Fruit fly (Drosophila melanogaster) whole organism, embryonic: Measurements from ENCODE around the gene dbf.
A peak's percentile ranks its signal among the peaks of the same experiment; 100 is the strongest.

ENCODE experiments used
- Abd-B ChIP-seq: fragments of 200-800 bp; sonication (Bioruptor generic); optimal IDR thresholded peaks from 2 replicates; lab custom pipeline; 2018; ENCODE audit warnings: missing biosample characterization, mild to moderate bottlenecking, missing genetic modification characterization, moderate library complexity
- BEAF-32 ChIP-seq: fragments of 200-800 bp; sonication (Bioruptor generic); optimal IDR thresholded peaks from 3 replicates; lab custom pipeline; 2017; ENCODE audit warnings: missing biosample characterization, missing genetic modification characterization, mild to moderate bottlenecking, moderate library complexity, missing genetic modification reagents
- Bteb2 ChIP-seq: fragments of 200-800 bp; sonication (Bioruptor generic); optimal IDR thresholded peaks from 2 replicates; lab custom pipeline; 2016; ENCODE audit warnings: missing biosample characterization, missing genetic modification characterization
- CG11247 ChIP-seq: fragments of 200-800 bp; sonication (Bioruptor generic); IDR thresholded peaks from 2 replicates; pipeline ENCODE4 v1.3.6; 2022; ENCODE audit warnings: missing biosample characterization, missing genetic modification characterization
- CG12071 ChIP-seq: fragments of 200-800 bp; sonication (Bioruptor generic); optimal IDR thresholded peaks from 3 replicates; lab custom pipeline; 2018; ENCODE audit warnings: missing biosample characterization, mild to moderate bottlenecking, missing genetic modification characterization
- CG14710 ChIP-seq: fragments of 200-800 bp; sonication (Bioruptor generic); optimal IDR thresholded peaks from 3 replicates; lab custom pipeline; 2019; ENCODE audit warnings: missing biosample characterization, mild to moderate bottlenecking, missing genetic modification characterization, moderate library complexity
- CG16863 ChIP-seq: fragments of 200-800 bp; sonication (Bioruptor generic); optimal IDR thresholded peaks from 3 replicates; lab custom pipeline; 2016; ENCODE audit warnings: missing biosample characterization, missing genetic modification characterization
- CG17186 ChIP-seq: fragments of 200-800 bp; sonication (Bioruptor generic); optimal IDR thresholded peaks from 3 replicates; lab custom pipeline; 2017; ENCODE audit warnings: missing biosample characterization, missing genetic modification reagents, missing genetic modification characterization
- CG17328 ChIP-seq: fragments of 200-800 bp; sonication (Bioruptor generic); IDR thresholded peaks from 2 replicates; pipeline ENCODE4 v1.3.6; 2022; ENCODE audit warnings: missing biosample characterization, missing genetic modification characterization
- CG18011 ChIP-seq: fragments of 200-800 bp; sonication (Bioruptor generic); optimal IDR thresholded peaks from 2 replicates; lab custom pipeline; 2017; ENCODE audit warnings: missing biosample characterization, missing genetic modification characterization, mild to moderate bottlenecking, moderate library complexity, missing genotype
- CG1832 ChIP-seq: fragments of 200-800 bp; sonication (Bioruptor generic); optimal IDR thresholded peaks from 2 replicates; lab custom pipeline; 2017; ENCODE audit warnings: missing biosample characterization, mild to moderate bottlenecking, missing genetic modification characterization, inconsistent platforms
- CG18599 ChIP-seq: fragments of 200-800 bp; sonication (Bioruptor generic); optimal IDR thresholded peaks from 3 replicates; lab custom pipeline; 2017; ENCODE audit warnings: missing biosample characterization, missing genetic modification characterization, mild to moderate bottlenecking, moderate library complexity, missing genetic modification reagents
- CG2889 ChIP-seq: fragments of 200-800 bp; sonication (Bioruptor generic); IDR thresholded peaks from 3 replicates; pipeline ENCODE4 v1.3.6; 2022; ENCODE audit warnings: missing biosample characterization, missing genetic modification characterization
- CG3163 ChIP-seq: fragments of 200-800 bp; sonication (Bioruptor generic); optimal IDR thresholded peaks from 3 replicates; lab custom pipeline; 2016; ENCODE audit warnings: missing biosample characterization, missing genetic modification characterization
- CG7786 ChIP-seq: fragments of 200-800 bp; sonication (Bioruptor generic); optimal IDR thresholded peaks from 2 replicates; lab custom pipeline; 2016; ENCODE audit warnings: missing biosample characterization, missing genetic modification characterization
- CG7928 ChIP-seq: fragments of 200-800 bp; sonication (Bioruptor generic); optimal IDR thresholded peaks from 2 replicates; lab custom pipeline; 2017; ENCODE audit warnings: missing biosample characterization, mild to moderate bottlenecking, missing genetic modification characterization
- CG8359 ChIP-seq: fragments of 200-800 bp; sonication (Bioruptor generic); optimal IDR thresholded peaks from 2 replicates; lab custom pipeline; 2017; ENCODE audit warnings: missing biosample characterization, mild to moderate bottlenecking, missing genetic modification characterization, borderline replicate concordance
- CG8944 ChIP-seq: fragments of 200-800 bp; sonication (Bioruptor generic); optimal IDR thresholded peaks from 3 replicates; lab custom pipeline; 2016; ENCODE audit warnings: missing biosample characterization, missing genetic modification characterization
- CG9437 ChIP-seq: fragments of 200-800 bp; sonication (Bioruptor generic); optimal IDR thresholded peaks from 2 replicates; lab custom pipeline; 2018; ENCODE audit warnings: missing biosample characterization, mild to moderate bottlenecking, missing genetic modification characterization
- CHES-1-like ChIP-seq: fragments of 200-800 bp; sonication (Bioruptor generic); optimal IDR thresholded peaks from 2 replicates; lab custom pipeline; 2016; ENCODE audit warnings: missing biosample characterization, missing genetic modification characterization
- Dek ChIP-seq: fragments of 200-800 bp; sonication (Bioruptor generic); optimal IDR thresholded peaks from 3 replicates; lab custom pipeline; 2019; ENCODE audit warnings: missing biosample characterization, mild to moderate bottlenecking, missing genetic modification characterization, moderate library complexity
- Dref ChIP-seq: fragments of 200-800 bp; sonication (Bioruptor generic); IDR thresholded peaks from 2 replicates; pipeline ENCODE4 v1.3.6; 2022; ENCODE audit warnings: missing biosample characterization, missing genetic modification characterization
- E2f2 ChIP-seq: fragments of 200-800 bp; sonication (Bioruptor generic); IDR thresholded peaks from 2 replicates; pipeline ENCODE4 v1.3.6; 2022; ENCODE audit warnings: missing biosample characterization, missing genetic modification characterization
- H2.0 ChIP-seq: fragments of 200-800 bp; sonication (Bioruptor generic); IDR thresholded peaks from 2 replicates; pipeline ENCODE4 v1.3.6; 2022; ENCODE audit warnings: missing biosample characterization, missing genetic modification characterization
- HHEX ChIP-seq: fragments of 200-800 bp; sonication (Bioruptor generic); optimal IDR thresholded peaks from 3 replicates; lab custom pipeline; 2017; ENCODE audit warnings: missing biosample characterization, mild to moderate bottlenecking, missing genetic modification characterization, missing genetic modification reagents
- Mrtf ChIP-seq: fragments of 200-800 bp; sonication (Bioruptor generic); IDR thresholded peaks from 3 replicates; pipeline ENCODE4 v1.3.6; 2022; ENCODE audit warnings: missing biosample characterization, missing genetic modification characterization
- NfI ChIP-seq: fragments of 200-800 bp; sonication (Bioruptor generic); optimal IDR thresholded peaks from 3 replicates; lab custom pipeline; 2018; ENCODE audit warnings: missing biosample characterization, mild to moderate bottlenecking, missing genetic modification characterization, moderate library complexity
- Sin3A ChIP-seq: fragments of >200 bp; optimal IDR thresholded peaks from 2 replicates; lab custom pipeline; 2018
- Sry-β ChIP-seq: fragments of 200-800 bp; sonication (Bioruptor generic); optimal IDR thresholded peaks from 2 replicates; lab custom pipeline; 2018; ENCODE audit warnings: missing biosample characterization, mild to moderate bottlenecking, missing genetic modification characterization, moderate library complexity
- Trl ChIP-seq, 3 experiments: fragments of >200 bp in 2 of 3; fragments of 200-800 bp in 1 of 3; sonication (Bioruptor generic) in 1 of 3; optimal IDR thresholded peaks; 2 replicates in 1 of 3; 3 replicates in 2 of 3; lab custom pipeline; 2016 to 2017; ENCODE audit warnings: missing biosample characterization in 1 of 3, missing genetic modification characterization in 1 of 3
- abd-A ChIP-seq: fragments of 200-800 bp; sonication (Bioruptor generic); optimal IDR thresholded peaks from 3 replicates; lab custom pipeline; 2019; ENCODE audit warnings: missing biosample characterization, mild to moderate bottlenecking, missing genetic modification characterization, moderate library complexity
- cas ChIP-seq: fragments of 200-800 bp; sonication (Bioruptor generic); IDR thresholded peaks from 2 replicates; pipeline ENCODE4 v1.3.6; 2022; ENCODE audit warnings: missing biosample characterization, missing genetic modification characterization
- crol ChIP-seq: fragments of 200-800 bp; sonication (Bioruptor generic); IDR thresholded peaks from 2 replicates; pipeline ENCODE4 v1.3.6; 2022; ENCODE audit warnings: missing biosample characterization, missing genetic modification characterization
- crp ChIP-seq, 2 experiments: fragments of 200-800 bp; sonication (Bioruptor generic); optimal IDR thresholded peaks; 2 replicates in 1 of 2; 3 replicates in 1 of 2; lab custom pipeline; 2017; ENCODE audit warnings: missing biosample characterization in 2 of 2, missing genetic modification characterization in 2 of 2, mild to moderate bottlenecking in 1 of 2, moderate library complexity in 1 of 2
- fd102C ChIP-seq: fragments of 200-800 bp; sonication (Bioruptor generic); optimal IDR thresholded peaks from 2 replicates; lab custom pipeline; 2018; ENCODE audit warnings: missing biosample characterization, mild to moderate bottlenecking, missing genetic modification characterization, moderate library complexity
- fru ChIP-seq: fragments of >200 bp; optimal IDR thresholded peaks from 2 replicates; lab custom pipeline; 2017
- gcm ChIP-seq: fragments of 200-800 bp; sonication (Bioruptor generic); optimal IDR thresholded peaks from 2 replicates; lab custom pipeline; 2019; ENCODE audit warnings: missing biosample characterization, mild to moderate bottlenecking, missing genetic modification characterization, moderate library complexity
- her ChIP-seq: fragments of 200-800 bp; sonication (Bioruptor generic); optimal IDR thresholded peaks from 2 replicates; lab custom pipeline; 2016; ENCODE audit warnings: missing biosample characterization, missing genetic modification characterization
- inv ChIP-seq: fragments of 200-800 bp; sonication (Bioruptor generic); IDR thresholded peaks from 2 replicates; pipeline ENCODE4 v1.3.6; 2022; ENCODE audit warnings: missing biosample characterization, missing genetic modification characterization; ENCODE audit not compliant: partially characterized antibody
- ken ChIP-seq: fragments of 200-800 bp; sonication (Bioruptor generic); IDR thresholded peaks from 3 replicates; pipeline ENCODE4 v1.3.6; 2022; ENCODE audit warnings: missing biosample characterization, missing genetic modification characterization
- kni ChIP-seq: fragments of 200-800 bp; sonication (Bioruptor generic); optimal IDR thresholded peaks from 3 replicates; lab custom pipeline; 2017; ENCODE audit warnings: mild to moderate bottlenecking, missing biosample characterization, missing genetic modification reagents, missing genetic modification characterization
- lola ChIP-seq, 3 experiments: fragments of >200 bp in 2 of 3; fragments of 200-800 bp in 1 of 3; sonication (Bioruptor generic) in 1 of 3; optimal IDR thresholded peaks; 2 replicates each; lab custom pipeline; 2017 to 2019; ENCODE audit warnings: missing biosample characterization in 3 of 3, missing genetic modification characterization in 3 of 3, mild to moderate bottlenecking in 1 of 3, moderate library complexity in 1 of 3
- luna ChIP-seq: fragments of 200-800 bp; sonication (Bioruptor generic); optimal IDR thresholded peaks from 2 replicates; lab custom pipeline; 2016; ENCODE audit warnings: missing biosample characterization, missing genetic modification characterization
- maf-S ChIP-seq: fragments of 200-800 bp; sonication (Bioruptor generic); optimal IDR thresholded peaks from 2 replicates; lab custom pipeline; 2016; ENCODE audit warnings: missing biosample characterization, missing genetic modification characterization
- pfk ChIP-seq: fragments of 200-800 bp; sonication (Bioruptor generic); optimal IDR thresholded peaks from 2 replicates; lab custom pipeline; 2018; ENCODE audit warnings: missing biosample characterization, mild to moderate bottlenecking, missing genetic modification characterization, moderate library complexity
- pita ChIP-seq: fragments of 200-800 bp; sonication (Bioruptor generic); optimal IDR thresholded peaks from 2 replicates; lab custom pipeline; 2017; ENCODE audit warnings: missing biosample characterization, mild to moderate bottlenecking, missing genetic modification characterization
- run ChIP-seq: fragments of 200-800 bp; sonication (Bioruptor generic); optimal IDR thresholded peaks from 3 replicates; lab custom pipeline; 2018; ENCODE audit warnings: missing biosample characterization, mild to moderate bottlenecking, missing genetic modification characterization
- sens ChIP-seq: fragments of 200-800 bp; sonication (Bioruptor generic); peaks from one replicate; lab custom pipeline; 2016; ENCODE audit warnings: missing biosample characterization, missing genetic modification characterization
- tup ChIP-seq: fragments of 200-800 bp; sonication (Bioruptor generic); optimal IDR thresholded peaks from 2 replicates; lab custom pipeline; 2016; ENCODE audit warnings: missing biosample characterization, mild to moderate bottlenecking, missing genetic modification characterization, moderate library complexity
- usp ChIP-seq: fragments of >200 bp; optimal IDR thresholded peaks from 2 replicates; lab custom pipeline; 2017; ENCODE audit warnings: missing biosample characterization, missing genetic modification characterization

dbf gene

DNA sequence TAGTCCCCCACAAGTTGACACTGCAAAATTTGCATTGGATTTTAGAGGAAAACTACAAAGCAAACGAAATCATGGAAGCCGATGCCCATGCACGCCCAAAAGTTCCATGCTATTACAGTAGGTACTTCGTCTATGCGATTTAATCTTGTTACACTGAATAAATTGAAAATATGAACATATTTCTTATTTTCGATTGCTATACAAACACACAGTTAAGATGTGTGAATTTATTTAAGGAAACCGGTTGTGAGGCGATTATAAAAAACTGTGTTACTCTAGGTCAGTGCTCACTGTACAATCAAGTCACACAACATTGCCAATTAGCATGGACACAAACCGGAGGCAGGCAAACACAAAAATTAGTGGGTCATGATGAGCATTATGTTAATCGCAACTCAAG lies 14.2 kb downstream of the dbf start (continued):
- TF ChIP-seq Trl (optimal IDR thresholded peaks at IDR 0.05; lab: Kevin White, UChicago), result no peak
- TF ChIP-seq Trl (GFP tag; optimal IDR thresholded peaks at IDR 0.05; lab: Kevin White, UChicago), result peak; percentile 79
- TF ChIP-seq CG9437 (GFP tag; lab: Kevin White, UChicago), result peak; percentile 62
- no peak for TF ChIP-seq lola (GFP tag; optimal IDR thresholded peaks at IDR 0.05; lab: Kevin White, UChicago)
- TF ChIP-seq luna, result no peak
- TF ChIP-seq Dref (GFP tag; lab: Robert Waterston, UW), result no peak
- TF ChIP-seq Sin3A (lab: Kevin White, UChicago), result no peak
- no peak for TF ChIP-seq pita (GFP tag; lab: Kevin White, UChicago)
- TF ChIP-seq run (tag; lab: Kevin White, UChicago), result peak; percentile 55
- peak; percentile 58 for TF ChIP-seq CHES-1-like (GFP tag; lab: Kevin White, UChicago)
- peak; percentile 72 for TF ChIP-seq Bteb2
- TF ChIP-seq abd-A (tag; lab: Kevin White, UChicago), result no peak
- TF ChIP-seq gcm, result peak; percentile 48
- peak; percentile 67 for TF ChIP-seq E2f2 (GFP tag; lab: Robert Waterston, UW)
- peak; percentile 77 for TF ChIP-seq NfI (GFP tag; lab: Kevin White, UChicago)
- TF ChIP-seq Abd-B (GFP tag; lab: Kevin White, UChicago), result peak; percentile 64
- peak; percentile 90 for TF ChIP-seq H2.0
- no peak for TF ChIP-seq CG8359 (GFP tag; lab: Kevin White, UChicago)
- TF ChIP-seq ken (GFP tag; lab: Robert Waterston, UW), result peak; percentile 77; the same call in 2 of the 3 replicates
- no peak for TF ChIP-seq CG17186 (GFP tag; lab: Kevin White, UChicago)
- peak; percentile 89 for TF ChIP-seq Mrtf (GFP tag; lab: Robert Waterston, UW)
- peak; percentile 66 for TF ChIP-seq CG11247 (GFP tag; lab: Robert Waterston, UW)
- no peak for TF ChIP-seq CG7928 (GFP tag; lab: Kevin White, UChicago)
- TF ChIP-seq fru, result no peak
- peak; percentile 79 for TF ChIP-seq CG16863 (GFP tag; lab: Kevin White, UChicago)
- no peak for TF ChIP-seq crol (GFP tag; lab: Robert Waterston, UW)
- no peak for TF ChIP-seq kni (GFP tag; lab: Kevin White, UChicago)
- peak; percentile 73 for TF ChIP-seq Dek (tag; lab: Kevin White, UChicago)
- TF ChIP-seq CG3163 (GFP tag; lab: Kevin White, UChicago), result peak; percentile 48
- TF ChIP-seq CG14710 (tag; lab: Kevin White, UChicago), result no peak
- peak; percentile 58 for TF ChIP-seq CG18011 (GFP tag; lab: Kevin White, UChicago)
- peak; percentile 75 for TF ChIP-seq CG17328 (GFP tag; lab: Robert Waterston, UW)
- TF ChIP-seq usp (GFP tag; lab: Kevin White, UChicago), result no peak
- TF ChIP-seq HHEX (GFP tag; lab: Kevin White, UChicago), result peak; percentile 68
- no peak for TF ChIP-seq pfk (GFP tag; lab: Kevin White, UChicago)
- peak; percentile 75 for TF ChIP-seq her (GFP tag; lab: Kevin White, UChicago)
- TF ChIP-seq sens (GFP tag; lab: Kevin White, UChicago), result peak; percentile 94
- TF ChIP-seq CG12071, result peak; percentile 81
- TF ChIP-seq CG18599, result peak; percentile 65
- TF ChIP-seq CG2889 (GFP tag; lab: Robert Waterston, UW), result peak; percentile 76
- TF ChIP-seq cas, result no peak
- peak in 1 of 2 experiments; percentile 17 for TF ChIP-seq crp (GFP tag; optimal IDR thresholded peaks at IDR 0.05; lab: Kevin White, UChicago)
- no peak for TF ChIP-seq inv
- TF ChIP-seq maf-S, result peak; percentile 61
- TF ChIP-seq CG8944, result peak; percentile 80
- TF ChIP-seq CG1832, result no peak
- peak; percentile 62 for TF ChIP-seq CG7786 (GFP tag; lab: Kevin White, UChicago)
- TF ChIP-seq Sry-β (GFP tag; lab: Kevin White, UChicago), result no peak
- peak; percentile 57 for TF ChIP-seq tup
- no peak for TF ChIP-seq fd102C
- no peak for TF ChIP-seq BEAF-32
